Worm (Caenorhabditis elegans) whole organism, L4 larva: ENCODE data around the gene ugt-38.

Source experiments
- D1046.2 ChIP-seq: fragments of 200-800 bp; sonication (Bioruptor generic); IDR thresholded peaks from 2 replicates; pipeline ENCODE4 v1.3.6; 2022; ENCODE audit warnings: missing genetic modification characterization, missing compliant biosample characterization
- F26F4.8 ChIP-seq: fragments of 200-800 bp; sonication (Bioruptor generic); conservative IDR thresholded peaks from 2 replicates; pipeline ENCODE4 v1.3.6; 2022; ENCODE audit warnings: missing genetic modification characterization, missing compliant biosample characterization
- F49E8.2 ChIP-seq: sonication (generic microtip); optimal IDR thresholded peaks from 2 replicates; lab custom pipeline; 2016; ENCODE audit warnings: missing compliant biosample characterization, mild to moderate bottlenecking, missing genetic modification characterization, borderline replicate concordance
- Y48G9A.11 ChIP-seq: fragments of 200-800 bp; sonication (Bioruptor generic); IDR thresholded peaks from 2 replicates; pipeline ENCODE4 v1.3.6; 2022; ENCODE audit warnings: missing genetic modification reagents, missing genetic modification characterization, missing compliant biosample characterization
- aha-1 ChIP-seq: fragments of 150-350 bp; peaks from one replicate; lab custom pipeline; 2014; ENCODE audit warnings: missing biosample characterization, missing genetic modification characterization
- ama-1 ChIP-seq: fragments of 150-350 bp; optimal IDR thresholded peaks from 2 replicates; lab custom pipeline; 2014; ENCODE audit warnings: inconsistent platforms, mixed read lengths
- arid-1 ChIP-seq: fragments of 200-800 bp; sonication (Bioruptor generic); conservative IDR thresholded peaks from 2 replicates; pipeline ENCODE4 v1.3.6; 2022; ENCODE audit warnings: missing genetic modification reagents, missing genetic modification characterization, missing compliant biosample characterization
- attf-4 ChIP-seq: sonication (generic microtip); optimal IDR thresholded peaks from 3 replicates; lab custom pipeline; 2017; ENCODE audit warnings: missing biosample characterization, missing genetic modification characterization
- ceh-28 ChIP-seq: fragments of 150-350 bp; optimal IDR thresholded peaks from 2 replicates; lab custom pipeline; 2014; ENCODE audit warnings: missing biosample characterization, missing genetic modification reagents, missing genetic modification characterization
- ceh-62 ChIP-seq: sonication (generic microtip); optimal IDR thresholded peaks from 2 replicates; lab custom pipeline; 2017; ENCODE audit warnings: missing biosample characterization, missing genetic modification characterization
- ceh-82 ChIP-seq: sonication (generic microtip); optimal IDR thresholded peaks from 2 replicates; lab custom pipeline; 2017; ENCODE audit warnings: missing biosample characterization, missing genetic modification characterization
- ctbp-1 ChIP-seq: fragments of 200-800 bp; sonication (Bioruptor generic); IDR thresholded peaks from 2 replicates; pipeline ENCODE4 v1.3.6; 2022; ENCODE audit warnings: missing genetic modification reagents, missing genetic modification characterization, missing compliant biosample characterization
- dmd-8 ChIP-seq: fragments of 200-800 bp; sonication (Bioruptor generic); IDR thresholded peaks from 2 replicates; pipeline ENCODE4 v1.3.6; 2022; ENCODE audit warnings: missing genetic modification characterization, missing compliant biosample characterization
- fkh-10 ChIP-seq: fragments of 150-350 bp; optimal IDR thresholded peaks from 2 replicates; lab custom pipeline; 2014; ENCODE audit warnings: missing biosample characterization, missing genetic modification reagents, missing genetic modification characterization
- fos-1 ChIP-seq: fragments of 150-350 bp; optimal IDR thresholded peaks from 2 replicates; lab custom pipeline; 2014; ENCODE audit warnings: missing biosample characterization, missing genetic modification characterization
- hlh-11 ChIP-seq: fragments of 200-800 bp; sonication (Bioruptor generic); optimal IDR thresholded peaks from 2 replicates; lab custom pipeline; 2018; ENCODE audit warnings: mild to moderate bottlenecking, missing genetic modification characterization, missing compliant biosample characterization
- hlh-30 ChIP-seq: sonication (generic microtip); optimal IDR thresholded peaks from 2 replicates; lab custom pipeline; 2017; ENCODE audit warnings: antibody characterized with exemption, mild to moderate bottlenecking, missing genetic modification characterization, missing compliant biosample characterization; ENCODE audit not compliant: insufficient read depth
- hmg-1.1 ChIP-seq: fragments of 200-800 bp; sonication (Bioruptor generic); IDR thresholded peaks from 2 replicates; pipeline ENCODE4 v1.3.6; 2022; ENCODE audit warnings: missing genetic modification reagents, missing genetic modification characterization, missing compliant biosample characterization
- lim-7 ChIP-seq: fragments of 200-800 bp; sonication (Bioruptor generic); IDR thresholded peaks from 2 replicates; pipeline ENCODE4 v1.3.6; 2022; ENCODE audit warnings: missing genetic modification characterization, missing compliant biosample characterization
- lin-13 ChIP-seq: fragments of 150-350 bp; optimal IDR thresholded peaks from 2 replicates; lab custom pipeline; 2014; ENCODE audit warnings: missing biosample characterization, missing genetic modification reagents, missing genetic modification characterization
- lin-38 ChIP-seq: fragments of 200-800 bp; sonication (Bioruptor generic); IDR thresholded peaks from 2 replicates; pipeline ENCODE4 v1.3.6; 2022; ENCODE audit warnings: missing genetic modification reagents, missing genetic modification characterization, missing compliant biosample characterization
- lin-39 ChIP-seq: fragments of 150-350 bp; optimal IDR thresholded peaks from 2 replicates; lab custom pipeline; 2014; ENCODE audit warnings: missing biosample characterization, missing genetic modification reagents, missing genetic modification characterization
- lsy-2 ChIP-seq, 2 experiments: fragments of 150-350 bp in 1 of 2; sonication (generic microtip) in 1 of 2; optimal IDR thresholded peaks; 2 replicates each; lab custom pipeline; 2014 to 2017; ENCODE audit warnings: missing biosample characterization in 2 of 2, missing genetic modification characterization in 2 of 2
- madf-5 ChIP-seq, 2 experiments: fragments of 200-800 bp; sonication (Bioruptor generic); IDR thresholded peaks; 2 replicates each; pipeline ENCODE4 v1.3.6; 2022; ENCODE audit warnings: missing compliant biosample characterization in 2 of 2, missing genetic modification characterization in 2 of 2
- mdl-1 ChIP-seq, 2 experiments: fragments of 150-350 bp in 1 of 2; sonication (generic microtip) in 1 of 2; optimal IDR thresholded peaks; 2 replicates each; lab custom pipeline; 2014 to 2017; ENCODE audit warnings: missing biosample characterization in 2 of 2, missing genetic modification characterization in 2 of 2
- mdt-29 ChIP-seq: fragments of 200-800 bp; sonication (Bioruptor generic); IDR thresholded peaks from 2 replicates; pipeline ENCODE4 v1.3.6; 2022; ENCODE audit warnings: missing genetic modification reagents, missing genetic modification characterization, missing compliant biosample characterization
- mep-1 ChIP-seq: fragments of 150-350 bp; sonication (generic microtip); optimal IDR thresholded peaks from 3 replicates; lab custom pipeline; 2014; ENCODE audit warnings: missing biosample characterization, missing genetic modification characterization
- mxl-3 ChIP-seq: fragments of 200-800 bp; sonication (Bioruptor generic); optimal IDR thresholded peaks from 2 replicates; lab custom pipeline; 2018; ENCODE audit warnings: mild to moderate bottlenecking, missing genetic modification characterization, missing compliant biosample characterization
- nhr-10 ChIP-seq: fragments of 150-350 bp; optimal IDR thresholded peaks from 2 replicates; lab custom pipeline; 2014; ENCODE audit warnings: missing biosample characterization, missing genetic modification characterization
- nhr-102 ChIP-seq: sonication (generic microtip); optimal IDR thresholded peaks from 2 replicates; lab custom pipeline; 2016; ENCODE audit warnings: mild to moderate bottlenecking, missing genetic modification characterization, moderate library complexity, missing compliant biosample characterization
- nhr-11 ChIP-seq: fragments of 150-350 bp; optimal IDR thresholded peaks from 2 replicates; lab custom pipeline; 2014; ENCODE audit warnings: missing biosample characterization, missing genetic modification characterization
- nhr-111 ChIP-seq: fragments of 200-800 bp; sonication (Bioruptor generic); optimal IDR thresholded peaks from 2 replicates; lab custom pipeline; 2018; ENCODE audit warnings: mild to moderate bottlenecking, missing genetic modification characterization, missing compliant biosample characterization
- nhr-25 ChIP-seq: sonication (generic microtip); optimal IDR thresholded peaks from 2 replicates; lab custom pipeline; 2017; ENCODE audit warnings: missing genetic modification characterization, mild to moderate bottlenecking, missing compliant biosample characterization, antibody characterized with exemption, moderate library complexity, borderline replicate concordance; ENCODE audit not compliant: insufficient read depth
- nhr-28 ChIP-seq: fragments of 150-350 bp; optimal IDR thresholded peaks from 2 replicates; lab custom pipeline; 2014; ENCODE audit warnings: missing biosample characterization, missing genetic modification characterization
- nhr-42 ChIP-seq: fragments of 200-800 bp; sonication (Bioruptor generic); IDR thresholded peaks from 2 replicates; pipeline ENCODE4 v1.3.6; 2022; ENCODE audit warnings: missing genetic modification characterization, missing compliant biosample characterization
- nhr-6 ChIP-seq: fragments of 150-350 bp; optimal IDR thresholded peaks from 2 replicates; lab custom pipeline; 2014; ENCODE audit warnings: missing biosample characterization, missing genetic modification characterization
- rbr-2 ChIP-seq: sonication (generic microtip); optimal IDR thresholded peaks from 2 replicates; lab custom pipeline; 2016; ENCODE audit warnings: missing genotype, missing genetic modification characterization, missing compliant biosample characterization
- saeg-2 ChIP-seq: fragments of 200-800 bp; sonication (Bioruptor generic); IDR thresholded peaks from 2 replicates; pipeline ENCODE4 v1.3.6; 2022; ENCODE audit warnings: missing genetic modification reagents, missing genetic modification characterization, missing compliant biosample characterization
- skn-1 ChIP-seq: fragments of 150-350 bp; optimal IDR thresholded peaks from 2 replicates; lab custom pipeline; 2014; ENCODE audit warnings: missing biosample characterization, missing genetic modification characterization
- snpc-1.2 ChIP-seq: fragments of 200-800 bp; sonication (Bioruptor generic); IDR thresholded peaks from 2 replicates; pipeline ENCODE4 v1.3.6; 2022; ENCODE audit warnings: missing genetic modification reagents, missing genetic modification characterization, missing compliant biosample characterization
- spr-3 ChIP-seq: fragments of 200-800 bp; sonication (Bioruptor generic); optimal IDR thresholded peaks from 2 replicates; lab custom pipeline; 2018; ENCODE audit warnings: mild to moderate bottlenecking, missing genetic modification characterization, missing compliant biosample characterization
- unc-130 ChIP-seq: sonication (generic microtip); optimal IDR thresholded peaks from 2 replicates; lab custom pipeline; 2016; ENCODE audit warnings: missing genetic modification reagents, missing genetic modification characterization, missing compliant biosample characterization
- unc-39 ChIP-seq: sonication (generic microtip); optimal IDR thresholded peaks from 2 replicates; lab custom pipeline; 2017; ENCODE audit warnings: missing biosample characterization, missing genetic modification characterization
- vab-7 ChIP-seq: fragments of 200-800 bp; sonication (Bioruptor generic); IDR thresholded peaks from 2 replicates; pipeline ENCODE4 v1.3.6; 2022; ENCODE audit warnings: missing genetic modification reagents, missing genetic modification characterization, missing compliant biosample characterization
- zfp-2 ChIP-seq: sonication (generic microtip); optimal IDR thresholded peaks from 2 replicates; lab custom pipeline; 2016; ENCODE audit warnings: mild to moderate bottlenecking, missing genetic modification characterization, missing compliant biosample characterization
- zfp-3 ChIP-seq: fragments of 200-800 bp; sonication (Bioruptor generic); conservative IDR thresholded peaks from 2 replicates; pipeline ENCODE4 v1.3.6; 2022; ENCODE audit warnings: missing genetic modification reagents, missing genetic modification characterization, missing compliant biosample characterization
- zip-2 ChIP-seq: fragments of 150-350 bp; optimal IDR thresholded peaks from 2 replicates; lab custom pipeline; 2014; ENCODE audit warnings: missing biosample characterization, missing genetic modification characterization

ugt-38 gene

DNA sequence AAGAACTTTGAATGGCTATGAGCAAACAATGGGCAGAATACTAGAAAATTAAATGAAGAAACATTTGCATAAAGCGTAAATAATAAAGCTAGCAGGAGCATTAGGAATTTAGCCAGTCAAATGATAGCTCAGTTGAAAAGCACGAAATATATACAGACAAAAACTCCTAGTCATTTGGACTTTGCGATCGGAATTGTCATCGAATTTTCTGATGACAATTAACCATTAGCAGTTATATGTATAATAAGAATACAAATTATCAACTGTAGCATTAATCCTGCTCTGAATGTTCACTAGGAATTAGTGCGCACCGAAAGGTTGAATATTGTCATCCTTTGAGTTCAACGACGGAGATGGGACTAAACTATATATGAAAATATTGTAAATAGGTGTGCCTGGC is at the start of gene ugt-38:
Gene ugt-38 (minus strand): TSS at position 101 of the 400 bp plus-strand sequence.
- TF ChIP-seq aha-1 (tag; lab: Kevin White, UChicago) (peak; percentile 62), dmd-8 (GFP tag; lab: Robert Waterston, UW) (no peak), ceh-82 (no peak), Y48G9A.11 (GFP tag; lab: Robert Waterston, UW) (no peak), nhr-102 (tag; lab: Kevin White, UChicago) (no peak), unc-130 (GFP tag; lab: Kevin White, UChicago) (no peak), fos-1 (tag; lab: Kevin White, UChicago) (no peak), ceh-62 (no peak)

DNA sequence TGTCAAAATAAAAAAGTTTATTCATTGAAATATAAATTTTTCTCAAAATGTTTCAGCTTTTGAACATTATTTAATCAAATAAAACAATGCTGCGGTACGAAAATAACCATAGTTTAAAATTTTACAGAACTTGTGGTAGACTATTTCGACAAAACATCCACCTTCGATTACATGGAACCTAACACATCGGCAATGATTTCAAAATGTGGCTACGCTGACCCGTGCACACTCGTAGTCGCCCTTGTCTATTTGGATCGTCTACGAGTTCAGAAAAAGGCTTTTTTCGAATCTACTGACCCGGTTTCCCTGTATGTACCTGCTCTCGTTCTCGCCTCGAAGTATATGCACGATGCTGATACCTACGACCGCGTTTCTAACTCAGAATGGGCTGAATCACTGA is 49.8 kb upstream of the ugt-38 start:
- 0 out of 2 replicates have a peak, but pooled peaks have one; percentile 20 for TF ChIP-seq nhr-42 (GFP tag; lab: Robert Waterston, UW)
- TF ChIP-seq mdt-29 (GFP tag; lab: Robert Waterston, UW), result no peak
- TF ChIP-seq ceh-62, result no peak
- no peak for TF ChIP-seq hmg-1.1 (GFP tag; lab: Robert Waterston, UW)
- TF ChIP-seq vab-7 (GFP tag; lab: Robert Waterston, UW), result no peak
- no peak for TF ChIP-seq ama-1 (lab: Kevin White, UChicago)
- no peak for TF ChIP-seq arid-1 (GFP tag; lab: Robert Waterston, UW)
- 0 out of 2 replicates have a peak, but pooled peaks have one; percentile 49 for TF ChIP-seq lim-7 (GFP tag; lab: Robert Waterston, UW)
- no peak for TF ChIP-seq nhr-11 (tag; lab: Kevin White, UChicago)
- TF ChIP-seq skn-1 (tag; lab: Kevin White, UChicago), result no peak
- TF ChIP-seq saeg-2 (GFP tag; lab: Robert Waterston, UW), result no peak
- no peak for TF ChIP-seq nhr-10 (tag; lab: Kevin White, UChicago)
- no peak for TF ChIP-seq nhr-28 (tag; lab: Kevin White, UChicago)
- TF ChIP-seq ctbp-1 (GFP tag; lab: Robert Waterston, UW), result no peak
- TF ChIP-seq hlh-11 (tag; lab: Kevin White, UChicago), result no peak
- TF ChIP-seq fkh-10, result no peak

DNA sequence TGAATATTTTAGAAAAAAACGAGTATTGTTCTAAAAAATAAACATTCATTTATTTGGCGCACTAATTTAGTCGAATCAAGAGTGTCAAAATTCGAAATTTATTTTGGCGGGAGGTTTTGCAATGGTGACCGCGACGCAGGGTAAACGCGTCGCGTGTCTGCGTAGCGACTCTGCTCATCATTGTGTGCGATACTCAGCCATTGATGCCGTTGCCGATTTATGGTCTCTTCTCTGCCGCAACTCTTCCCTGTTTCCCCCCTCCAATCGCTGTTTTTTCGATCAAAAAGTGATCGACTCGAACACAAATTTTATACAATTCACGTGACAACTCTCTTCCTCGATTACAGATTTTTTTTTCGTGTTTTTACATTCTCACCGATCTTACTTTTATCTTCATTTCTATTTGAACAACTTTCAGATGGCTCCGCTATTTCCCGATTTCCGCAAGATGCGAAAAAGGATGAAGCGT is 49.3 kb upstream of the ugt-38 start, which contains the start of gene F09G2.2:
Gene F09G2.2 (plus strand): TSS at position 419 of the 469 bp plus-strand sequence.
- TF ChIP-seq nhr-6 (tag; lab: Kevin White, UChicago), result peak; percentile 83
- TF ChIP-seq F49E8.2, result no peak
- no peak for TF ChIP-seq F26F4.8 (GFP tag; lab: Robert Waterston, UW)
- TF ChIP-seq ceh-28 (tag; lab: Kevin White, UChicago), result no peak
- TF ChIP-seq mxl-3 (GFP tag; lab: Kevin White, UChicago), result peak; percentile 43
- peak; percentile 87 for TF ChIP-seq lin-38 (GFP tag; lab: Robert Waterston, UW)
- no peak for TF ChIP-seq ceh-62
- peak; percentile 81 for TF ChIP-seq nhr-28 (tag; lab: Kevin White, UChicago)
- TF ChIP-seq D1046.2 (GFP tag; lab: Robert Waterston, UW), result 0 out of 2 replicates have a peak, but pooled peaks have one; percentile 44
- TF ChIP-seq zfp-3 (GFP tag; lab: Robert Waterston, UW), result peak; percentile 72
- TF ChIP-seq zfp-2 (tag; lab: Kevin White, UChicago), result peak; percentile 98
- TF ChIP-seq madf-5 (GFP tag; IDR thresholded peaks at IDR 0.05; lab: Robert Waterston, UW), result no peak
- TF ChIP-seq lin-39, result no peak
- TF ChIP-seq vab-7 (GFP tag; lab: Robert Waterston, UW), result 0 out of 2 replicates have a peak, but pooled peaks have one; percentile 14
- TF ChIP-seq fkh-10, result peak; percentile 70
- TF ChIP-seq mep-1 (tag; lab: Kevin White, UChicago), result peak; percentile 90
- TF ChIP-seq nhr-111 (GFP tag; lab: Kevin White, UChicago), result no peak
- TF ChIP-seq lin-13, result peak; percentile 90
- peak; percentile 88 for TF ChIP-seq nhr-25 (tag; lab: Kevin White, UChicago)
- TF ChIP-seq hlh-30 (tag; lab: Kevin White, UChicago), result peak; percentile 83
- no peak for TF ChIP-seq skn-1 (tag; lab: Kevin White, UChicago)
- no peak for TF ChIP-seq unc-39
- peak; percentile 53; the same call in 1 of the 2 replicates for TF ChIP-seq snpc-1.2 (GFP tag; lab: Robert Waterston, UW)
- TF ChIP-seq attf-4 (tag; lab: Kevin White, UChicago), result no peak
- TF ChIP-seq spr-3 (GFP tag; lab: Kevin White, UChicago), result peak; percentile 46
- peak; percentile 90 for TF ChIP-seq rbr-2 (tag; lab: Kevin White, UChicago)
- TF ChIP-seq nhr-10 (tag; lab: Kevin White, UChicago), result no peak
- peak; percentile 49 for TF ChIP-seq zip-2
- TF ChIP-seq mdl-1 (tag; optimal IDR thresholded peaks at IDR 0.05; lab: Kevin White, UChicago), result peak in 1 of 2 experiments; percentile 65
- TF ChIP-seq mdt-29 (GFP tag; lab: Robert Waterston, UW), result 0 out of 2 replicates have a peak, but pooled peaks have one; percentile 30
- peak; percentile 71 to 93 for TF ChIP-seq lsy-2 (tag; optimal IDR thresholded peaks at IDR 0.05; lab: Kevin White, UChicago)
